Worm (Caenorhabditis elegans) whole organism, young adult: ENCODE measurements around the gene bbs-8.

Experiments
- B0019.2 ChIP-seq: fragments of 200-800 bp; sonication (Bioruptor generic); conservative IDR thresholded peaks from 2 replicates; pipeline ENCODE4 v1.3.6; 2022; ENCODE audit warnings: missing genetic modification reagents, missing genetic modification characterization, missing compliant biosample characterization
- B0035.1 ChIP-seq: sonication (generic microtip); optimal IDR thresholded peaks from 2 replicates; lab custom pipeline; 2016; ENCODE audit warnings: missing genetic modification characterization, mild to moderate bottlenecking, missing compliant biosample characterization, missing genotype, missing genetic modification reagents
- F10E7.11 ChIP-seq: sonication (generic microtip); optimal IDR thresholded peaks from 2 replicates; lab custom pipeline; 2017; ENCODE audit warnings: mild to moderate bottlenecking, missing genetic modification characterization, moderate library complexity, missing compliant biosample characterization
- F22D6.2 ChIP-seq: sonication (generic microtip); optimal IDR thresholded peaks from 2 replicates; lab custom pipeline; 2016; ENCODE audit warnings: mild to moderate bottlenecking, missing genetic modification characterization, missing compliant biosample characterization
- F33H1.4 ChIP-seq: fragments of 200-800 bp; sonication (Bioruptor generic); IDR thresholded peaks from 2 replicates; pipeline ENCODE4 v1.3.6; 2022; ENCODE audit warnings: missing genetic modification reagents, missing genetic modification characterization, missing compliant biosample characterization
- F49E8.2 ChIP-seq: sonication (generic microtip); optimal IDR thresholded peaks from 3 replicates; lab custom pipeline; 2017; ENCODE audit warnings: missing genetic modification characterization, mild to moderate bottlenecking, missing compliant biosample characterization, antibody characterized with exemption, moderate library complexity; ENCODE audit not compliant: insufficient read depth
- F52B5.7 ChIP-seq: sonication (generic microtip); optimal IDR thresholded peaks from 2 replicates; lab custom pipeline; 2016; ENCODE audit warnings: mild to moderate bottlenecking, missing genetic modification characterization, missing compliant biosample characterization
- F55B11.4 ChIP-seq: sonication (generic microtip); optimal IDR thresholded peaks from 2 replicates; lab custom pipeline; 2016; ENCODE audit warnings: missing compliant biosample characterization, missing genetic modification characterization, borderline replicate concordance; ENCODE audit not compliant: insufficient read depth
- T07F8.4 ChIP-seq: sonication (generic microtip); optimal IDR thresholded peaks from 2 replicates; lab custom pipeline; 2016; ENCODE audit warnings: mild to moderate bottlenecking, missing genetic modification characterization, moderate library complexity, missing compliant biosample characterization
- Y53G8AR.9 ChIP-seq: fragments of 200-800 bp; sonication (Bioruptor generic); conservative IDR thresholded peaks from 2 replicates; pipeline ENCODE4 v1.3.6; 2022; ENCODE audit warnings: missing genetic modification reagents, missing genetic modification characterization, missing compliant biosample characterization
- ZK185.1 ChIP-seq: sonication (generic microtip); optimal IDR thresholded peaks from 2 replicates; lab custom pipeline; 2016; ENCODE audit warnings: mild to moderate bottlenecking, missing genetic modification characterization, missing compliant biosample characterization; ENCODE audit not compliant: poor library complexity, severe bottlenecking
- ama-1 ChIP-seq, 3 experiments: fragments of 150-350 bp in 1 of 3; sonication (generic microtip) in 2 of 3; optimal IDR thresholded peaks; 2 replicates each; lab custom pipeline; 2014 to 2018; ENCODE audit warnings: missing biosample characterization in 2 of 3, missing genetic modification characterization in 2 of 3, missing genetic modification reagents in 2 of 3
- ccch-3 ChIP-seq: fragments of 200-800 bp; sonication (Bioruptor generic); optimal IDR thresholded peaks from 2 replicates; lab custom pipeline; 2018; ENCODE audit warnings: mild to moderate bottlenecking, missing genetic modification characterization, missing compliant biosample characterization
- cebp-1 ChIP-seq, 2 experiments: fragments of 200-800 bp in 1 of 2; sonication (Bioruptor generic) in 1 of 2; sonication (generic microtip) in 1 of 2; IDR thresholded peaks in 1 of 2; optimal IDR thresholded peaks in 1 of 2; 2 replicates each; pipeline versions ENCODE4 v1.3.6 to Lab custom; 2017 to 2022; ENCODE audit warnings: missing compliant biosample characterization in 2 of 2, missing genetic modification characterization in 2 of 2, mild to moderate bottlenecking in 1 of 2, missing genetic modification reagents in 1 of 2, moderate library complexity in 1 of 2
- cebp-2 ChIP-seq: fragments of 200-800 bp; sonication (Bioruptor generic); IDR thresholded peaks from 2 replicates; pipeline ENCODE4 v1.3.6; 2022; ENCODE audit warnings: missing genetic modification characterization, missing compliant biosample characterization
- ceh-40 ChIP-seq: fragments of 200-800 bp; sonication (Bioruptor generic); IDR thresholded peaks from 2 replicates; pipeline ENCODE4 v1.3.6; 2022; ENCODE audit warnings: missing genetic modification characterization, missing compliant biosample characterization
- ceh-91 ChIP-seq: fragments of 200-800 bp; sonication (Bioruptor generic); IDR thresholded peaks from 2 replicates; pipeline ENCODE4 v1.3.6; 2022; ENCODE audit warnings: missing genetic modification reagents, missing genetic modification characterization, missing compliant biosample characterization
- efl-1 ChIP-seq: fragments of 150-350 bp; optimal IDR thresholded peaks from 2 replicates; lab custom pipeline; 2014; ENCODE audit warnings: missing biosample characterization, missing genetic modification reagents, missing genetic modification characterization
- egl-18 ChIP-seq: fragments of 200-800 bp; sonication (Bioruptor generic); IDR thresholded peaks from 2 replicates; pipeline ENCODE4 v1.3.6; 2022; ENCODE audit warnings: missing genetic modification reagents, missing genetic modification characterization, missing compliant biosample characterization
- ekl-4 ChIP-seq: fragments of 200-800 bp; sonication (Bioruptor generic); IDR thresholded peaks from 2 replicates; pipeline ENCODE4 v1.3.6; 2022; ENCODE audit warnings: missing genetic modification reagents, missing genetic modification characterization, missing compliant biosample characterization
- ets-4 ChIP-seq: fragments of 200-800 bp; sonication (Bioruptor generic); optimal IDR thresholded peaks from 2 replicates; lab custom pipeline; 2018; ENCODE audit warnings: mild to moderate bottlenecking, missing genetic modification characterization, missing compliant biosample characterization
- hmg-1.2 ChIP-seq: fragments of 200-800 bp; sonication (Bioruptor generic); IDR thresholded peaks from 2 replicates; pipeline ENCODE4 v1.3.6; 2022; ENCODE audit warnings: missing genetic modification reagents, missing genetic modification characterization, missing compliant biosample characterization
- hrde-1 ChIP-seq: sonication (generic microtip); optimal IDR thresholded peaks from 2 replicates; lab custom pipeline; 2016; ENCODE audit warnings: missing genetic modification characterization, mild to moderate bottlenecking, missing compliant biosample characterization, moderate library complexity, missing genotype, missing genetic modification reagents, borderline replicate concordance
- let-526 ChIP-seq: fragments of 200-800 bp; sonication (Bioruptor generic); IDR thresholded peaks from 2 replicates; pipeline ENCODE4 v1.3.6; 2022; ENCODE audit warnings: missing genetic modification reagents, missing genetic modification characterization, missing compliant biosample characterization
- lin-40 ChIP-seq: sonication (generic microtip); optimal IDR thresholded peaks from 2 replicates; lab custom pipeline; 2016; ENCODE audit warnings: missing genetic modification characterization, mild to moderate bottlenecking, missing compliant biosample characterization, missing genotype, missing genetic modification reagents
- lir-1 ChIP-seq: fragments of 200-800 bp; sonication (Bioruptor generic); conservative IDR thresholded peaks from 2 replicates; pipeline ENCODE4 v1.3.6; 2022; ENCODE audit warnings: missing genetic modification reagents, missing genetic modification characterization, missing compliant biosample characterization
- lsy-27 ChIP-seq: sonication (generic microtip); optimal IDR thresholded peaks from 2 replicates; lab custom pipeline; 2017; ENCODE audit warnings: missing genetic modification characterization, mild to moderate bottlenecking, missing compliant biosample characterization, antibody characterized with exemption, missing genotype, borderline replicate concordance; ENCODE audit not compliant: insufficient read depth
- mel-28 ChIP-seq: sonication (generic microtip); optimal IDR thresholded peaks from 2 replicates; lab custom pipeline; 2016; ENCODE audit warnings: borderline replicate concordance, mild to moderate bottlenecking, missing genetic modification characterization, missing compliant biosample characterization
- nfya-1 ChIP-seq: sonication (generic microtip); optimal IDR thresholded peaks from 2 replicates; lab custom pipeline; 2017; ENCODE audit warnings: antibody characterized with exemption, missing compliant biosample characterization, missing genetic modification characterization, borderline replicate concordance; ENCODE audit not compliant: insufficient read depth
- nhr-179 ChIP-seq: sonication (generic microtip); optimal IDR thresholded peaks from 2 replicates; lab custom pipeline; 2016; ENCODE audit warnings: mild to moderate bottlenecking, missing genetic modification characterization, missing compliant biosample characterization
- nhr-80 ChIP-seq: sonication (generic microtip); optimal IDR thresholded peaks from 2 replicates; lab custom pipeline; 2016; ENCODE audit warnings: missing genetic modification characterization, missing compliant biosample characterization
- repo-1 ChIP-seq: sonication (generic microtip); optimal IDR thresholded peaks from 2 replicates; lab custom pipeline; 2017; ENCODE audit warnings: mild to moderate bottlenecking, missing genetic modification characterization, missing compliant biosample characterization
- rpc-1 ChIP-seq, 2 experiments: fragments of 150-350 bp in 1 of 2; sonication (generic microtip) in 1 of 2; optimal IDR thresholded peaks; 2 replicates each; lab custom pipeline; 2014 to 2018; ENCODE audit warnings: missing biosample characterization in 1 of 2, missing genetic modification characterization in 1 of 2, missing genetic modification reagents in 1 of 2, missing genotype in 1 of 2
- snpc-1.1 ChIP-seq: sonication (generic microtip); optimal IDR thresholded peaks from 2 replicates; lab custom pipeline; 2017; ENCODE audit warnings: missing genetic modification characterization, mild to moderate bottlenecking, missing compliant biosample characterization, antibody characterized with exemption, moderate library complexity, missing genotype, missing genetic modification reagents; ENCODE audit not compliant: insufficient read depth
- xnd-1 ChIP-seq: sonication (generic microtip); optimal IDR thresholded peaks from 2 replicates; lab custom pipeline; 2016; ENCODE audit warnings: missing genotype, missing genetic modification reagents, missing genetic modification characterization, missing compliant biosample characterization
- ztf-26 ChIP-seq: sonication (generic microtip); optimal IDR thresholded peaks from 2 replicates; lab custom pipeline; 2017; ENCODE audit warnings: missing genetic modification characterization, missing compliant biosample characterization

Gene bbs-8

DNA sequence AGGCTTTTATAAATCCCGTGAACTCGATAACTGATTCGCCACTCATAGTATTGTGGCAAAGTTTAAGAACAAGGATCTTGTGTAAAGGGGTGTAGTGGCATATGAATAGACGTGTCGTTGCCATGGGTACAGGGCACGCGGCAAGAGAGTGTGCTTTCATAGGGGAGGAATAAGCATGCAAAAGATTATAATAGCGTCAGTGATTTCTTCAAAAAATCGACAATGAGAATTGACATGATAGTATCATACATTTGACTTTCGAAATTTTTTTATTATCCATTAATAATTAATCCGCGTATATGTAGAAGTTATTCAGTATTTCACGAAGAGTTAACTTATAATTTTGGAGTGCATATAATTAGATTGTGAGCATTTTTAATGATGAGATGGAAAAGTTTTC is at the start of gene bbs-8:
Gene bbs-8, minus strand, starts transcription at position 101 of the 400 bp plus-strand sequence.
- no peak for TF ChIP-seq snpc-1.1 (tag; lab: Kevin White, UChicago)
- no peak for TF ChIP-seq lir-1 (GFP tag; lab: Robert Waterston, UW)
- no peak for TF ChIP-seq ceh-91

DNA sequence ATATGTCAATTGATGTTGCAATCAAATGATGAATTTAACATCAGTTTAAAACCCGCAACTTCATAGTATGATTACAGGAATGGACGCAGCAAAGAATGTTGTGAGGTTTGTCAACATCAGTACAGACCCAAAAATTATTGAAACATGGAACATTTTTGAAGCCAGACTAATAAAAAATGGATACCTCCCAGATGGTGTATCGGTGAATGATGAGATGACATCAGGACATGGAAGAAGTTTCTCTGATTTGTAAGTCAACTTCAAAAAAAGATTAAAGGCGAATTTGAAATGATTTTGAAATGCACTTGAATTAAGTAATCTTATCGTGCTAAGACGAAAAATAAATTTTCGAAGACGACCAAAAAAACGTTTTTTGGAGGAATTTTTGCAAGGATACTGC is 49.0 kb upstream of the bbs-8 start:
- TF ChIP-seq mel-28 (tag; lab: Kevin White, UChicago) (no peak), T07F8.4 (no peak), repo-1 (tag; lab: Kevin White, UChicago) (no peak), Y53G8AR.9 (no peak), ZK185.1 (tag; lab: Kevin White, UChicago) (no peak), ccch-3 (GFP tag; lab: Kevin White, UChicago) (no peak), nhr-179 (no peak), ekl-4 (GFP tag; lab: Robert Waterston, UW) (no peak), nfya-1 (no peak)

DNA sequence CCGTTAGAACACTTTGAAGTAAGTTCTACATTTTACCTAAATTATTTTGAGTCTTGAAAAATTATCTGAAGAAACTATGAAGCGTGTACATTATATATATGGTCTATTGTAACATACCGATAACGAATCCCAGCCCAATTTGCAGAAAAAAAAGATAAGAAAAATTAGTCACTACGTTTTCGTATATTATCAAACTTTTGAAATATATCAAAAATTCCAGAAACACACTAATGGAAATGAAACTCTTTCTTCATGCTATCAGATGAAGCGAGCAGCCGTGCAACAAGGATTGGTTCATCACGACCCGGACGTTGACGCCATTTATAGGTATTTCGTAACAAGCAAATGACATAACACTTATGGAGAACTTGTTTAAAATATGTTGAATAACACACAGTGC is 47.0 kb upstream of the bbs-8 start:
- TF ChIP-seq nfya-1 (no peak), B0019.2 (no peak), hmg-1.2 (GFP tag; lab: Robert Waterston, UW) (no peak), ceh-40 (GFP tag; lab: Robert Waterston, UW) (0 out of 2 replicates have a peak, but pooled peaks have one; percentile 10), nhr-80 (tag; lab: Kevin White, UChicago) (peak; percentile 91), ets-4 (GFP tag; lab: Kevin White, UChicago) (peak; percentile 81), F49E8.2 (tag; lab: Kevin White, UChicago) (no peak), F33H1.4 (GFP tag; lab: Robert Waterston, UW) (no peak), lir-1 (GFP tag; lab: Robert Waterston, UW) (no peak), efl-1 (GFP tag; lab: Kevin White, UChicago) (no peak), hrde-1 (no peak), cebp-1 (GFP tag; IDR thresholded peaks at IDR 0.05; lab: Robert Waterston, UW) (0 out of 2 replicates have a peak, but pooled peaks have one; percentile 34), cebp-1 (tag; optimal IDR thresholded peaks at IDR 0.05; lab: Kevin White, UChicago) (no peak), lsy-27 (tag; lab: Kevin White, UChicago) (no peak)

DNA sequence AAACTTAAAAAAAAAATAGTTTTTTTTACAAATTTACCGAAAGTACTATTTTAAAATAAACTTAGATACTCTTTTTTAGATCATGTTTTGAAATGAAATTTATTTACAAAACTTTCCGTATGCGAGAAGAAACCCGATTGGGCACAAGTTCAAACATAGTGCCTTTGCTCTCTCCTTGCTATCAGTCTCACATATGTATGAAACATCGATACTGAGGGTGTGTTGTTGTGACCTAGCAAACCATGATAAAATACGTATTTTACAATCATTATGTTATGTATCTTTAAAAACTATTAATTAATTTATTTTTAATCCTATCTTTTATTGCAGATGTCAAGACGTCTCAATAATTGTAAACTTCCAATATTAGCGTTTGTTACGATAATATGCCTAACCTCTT is 45.2 kb upstream of the bbs-8 start:
- TF ChIP-seq ztf-26 (no peak), nhr-80 (tag; lab: Kevin White, UChicago) (peak; percentile 48)

DNA sequence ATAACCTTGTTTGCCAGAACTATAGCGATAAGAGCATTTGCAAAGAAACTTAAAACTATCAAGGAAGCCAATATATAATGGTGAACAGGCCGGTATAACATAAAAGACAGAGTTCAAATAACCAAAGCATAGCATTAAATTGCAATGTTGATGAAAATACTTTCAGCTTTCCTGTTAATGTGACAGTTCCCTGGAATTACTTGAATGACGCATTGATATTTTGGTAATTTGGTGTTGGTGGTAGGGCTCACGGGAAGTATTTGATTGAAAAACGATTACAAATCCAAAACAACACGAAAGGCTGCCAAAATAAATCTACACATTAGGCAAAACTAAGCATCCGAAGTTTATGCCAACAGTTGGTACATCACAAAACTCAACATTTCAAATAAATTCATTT is 44.1 kb upstream of the bbs-8 start, which contains the start of gene dmsr-16:
Gene dmsr-16, minus strand, starts transcription at position 101 of the 400 bp plus-strand sequence.
- no peak for TF ChIP-seq F10E7.11 (tag; lab: Kevin White, UChicago)
- TF ChIP-seq ccch-3 (GFP tag; lab: Kevin White, UChicago) = no peak
- TF ChIP-seq F22D6.2 = no peak
- TF ChIP-seq F55B11.4 (tag; lab: Kevin White, UChicago) = no peak
- TF ChIP-seq rpc-1 (optimal IDR thresholded peaks at IDR 0.05; lab: Kevin White, UChicago) = no peak
- TF ChIP-seq rpc-1 (tag; optimal IDR thresholded peaks at IDR 0.05; lab: Kevin White, UChicago) = no peak
- TF ChIP-seq xnd-1 (tag; lab: Kevin White, UChicago) = no peak
- TF ChIP-seq egl-18 = no peak
- no peak for TF ChIP-seq B0035.1 (tag; lab: Kevin White, UChicago)
- no peak for TF ChIP-seq cebp-2 (GFP tag; lab: Robert Waterston, UW)
- no peak for TF ChIP-seq let-526 (GFP tag; lab: Robert Waterston, UW)
- TF ChIP-seq repo-1 (tag; lab: Kevin White, UChicago) = no peak
- TF ChIP-seq lin-40 (tag; lab: Kevin White, UChicago) = no peak
- no peak for TF ChIP-seq ama-1 (optimal IDR thresholded peaks at IDR 0.05; lab: Kevin White, UChicago)
- no peak for TF ChIP-seq ama-1 (GFP tag; optimal IDR thresholded peaks at IDR 0.05; lab: Kevin White, UChicago)
- no peak for TF ChIP-seq F52B5.7 (tag; lab: Kevin White, UChicago)
